Fruit fly (Drosophila melanogaster) S2 (cell line): ENCODE measurements around the gene CG18789.

Source experiments
- CG8478 ChIP-seq: fragments of >200 bp; optimal IDR thresholded peaks from 2 replicates; lab custom pipeline; 2018
- CTCF ChIP-seq, 2 experiments: fragments of >200 bp; optimal IDR thresholded peaks; 2 replicates each; lab custom pipeline; 2018

- TF ChIP-seq CG8478 (lab: Kevin White, UChicago): no peak
- TF ChIP-seq CTCF (optimal IDR thresholded peaks at IDR 0.05; lab: Kevin White, UChicago): no peak
Measured at dm6 chr2L:12024104-12024503, 28.9 kb upstream of the CG18789 start.
